Worm (Caenorhabditis elegans) whole organism, L4/young adult: ENCODE results near the gene ZK1086.2.

Experiments
- W03F9.2 ChIP-seq: fragments of 150-350 bp; optimal IDR thresholded peaks from 2 replicates; lab custom pipeline; 2014; ENCODE audit warnings: missing biosample characterization, missing genetic modification characterization
- him-1 ChIP-seq: sonication (generic microtip); optimal IDR thresholded peaks from 2 replicates; lab custom pipeline; 2016; ENCODE audit warnings: missing genotype, missing genetic modification reagents, missing genetic modification characterization, missing compliant biosample characterization

DNA sequence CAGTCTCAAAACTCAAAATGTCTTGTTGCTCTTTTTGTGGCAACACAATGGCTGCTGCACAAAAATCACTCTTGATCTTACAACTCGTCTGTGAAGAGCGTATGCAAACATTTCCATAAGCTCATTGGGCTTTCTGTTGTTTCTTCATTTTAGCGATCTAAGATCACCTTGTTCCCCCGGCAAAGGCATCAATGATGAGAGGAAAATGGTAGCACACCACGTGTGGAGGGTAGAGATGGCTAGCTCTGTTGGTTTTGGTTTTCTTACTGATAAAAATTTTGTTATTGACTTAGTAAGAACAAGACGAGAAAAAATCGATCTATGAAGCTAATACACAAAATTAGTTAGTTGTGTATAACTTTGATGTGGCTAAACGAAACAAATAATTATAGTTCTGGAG is 45.4 kb downstream of the ZK1086.2 start:
- TF ChIP-seq him-1 (tag; lab: Kevin White, UChicago) (no peak), W03F9.2 (tag; lab: Kevin White, UChicago) (no peak)
